Fruit fly (Drosophila melanogaster): ENCODE data around the gene Tim13.

The Tim13 gene

DNA sequence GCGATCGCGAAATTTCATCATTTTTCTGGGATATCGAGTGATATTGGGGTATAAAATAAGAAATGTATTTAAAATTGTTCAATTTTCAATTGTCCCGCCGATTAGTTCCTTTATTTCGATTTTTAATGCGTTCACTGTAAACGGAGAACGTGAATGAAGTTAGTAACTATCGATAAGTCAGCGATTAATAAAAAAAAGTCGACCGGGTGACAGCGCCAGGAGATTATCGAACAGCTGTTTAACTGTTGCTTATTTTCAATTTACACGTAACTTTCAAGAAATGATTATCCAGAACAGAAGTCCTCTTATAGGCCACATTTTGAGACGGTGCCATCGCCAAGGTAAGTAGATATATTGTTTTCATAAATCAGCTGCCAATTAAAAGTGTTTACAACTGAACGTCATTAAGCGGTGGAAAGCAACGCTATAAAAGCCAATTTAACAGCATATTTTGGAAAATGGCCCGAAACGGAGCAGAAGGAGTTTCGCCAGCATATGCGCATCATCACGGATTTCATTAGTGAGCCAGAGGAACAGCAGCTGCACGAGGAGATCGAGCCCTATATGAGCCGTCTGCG lies 41.0 kb upstream of the Tim13 start, which contains the start of gene CG14130:
CG14130 (plus strand) TSS at position 225 of the 578 bp plus-strand sequence.
- no peak for TF ChIP-seq CG14655 (GFP tag; optimal IDR thresholded peaks at IDR 0.05)
- TF ChIP-seq CG15710 (tag; optimal IDR thresholded peaks at IDR 0.05): no peak
- no peak for TF ChIP-seq CG13204 (GFP tag; optimal IDR thresholded peaks at IDR 0.05)
- TF ChIP-seq rn (GFP tag; IDR thresholded peaks at IDR 0.05): no peak
- TF ChIP-seq Ets98B (GFP tag; IDR thresholded peaks at IDR 0.05): no peak
- no peak for TF ChIP-seq fd96Ca (GFP tag; IDR thresholded peaks at IDR 0.05)
- no peak for TF ChIP-seq gl (tag; optimal IDR thresholded peaks at IDR 0.05)
- no peak for TF ChIP-seq CG10348 (GFP tag; IDR thresholded peaks at IDR 0.05)
- TF ChIP-seq Pif1A (GFP tag; optimal IDR thresholded peaks at IDR 0.05): no peak
- TF ChIP-seq CG12605 (GFP tag; IDR thresholded peaks at IDR 0.05): no peak

DNA sequence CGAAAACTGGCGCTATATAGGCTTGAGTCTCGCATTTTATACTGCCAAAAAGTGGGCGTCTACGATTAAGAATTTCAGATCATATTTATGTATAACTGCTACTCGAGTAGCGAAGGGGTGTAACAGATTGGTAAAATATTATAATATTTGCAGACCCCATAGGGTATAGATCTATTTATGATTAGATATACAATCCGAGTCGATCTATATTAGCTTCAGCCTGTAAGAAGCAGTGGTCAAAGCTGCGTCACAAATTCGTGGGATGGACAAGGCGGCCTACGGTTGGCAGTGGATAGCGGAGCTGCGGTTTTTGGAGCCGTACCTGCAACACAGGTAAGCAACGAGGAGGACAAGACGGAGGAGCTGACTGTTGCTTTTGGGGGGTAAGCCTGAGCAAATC lies 40.4 kb upstream of the Tim13 start, which contains the start of gene Cubn2:
Cubn2 (minus strand) TSS at position 101 of the 400 bp plus-strand sequence.
- no peak for TF ChIP-seq CG12605 (GFP tag; IDR thresholded peaks at IDR 0.05)

DNA sequence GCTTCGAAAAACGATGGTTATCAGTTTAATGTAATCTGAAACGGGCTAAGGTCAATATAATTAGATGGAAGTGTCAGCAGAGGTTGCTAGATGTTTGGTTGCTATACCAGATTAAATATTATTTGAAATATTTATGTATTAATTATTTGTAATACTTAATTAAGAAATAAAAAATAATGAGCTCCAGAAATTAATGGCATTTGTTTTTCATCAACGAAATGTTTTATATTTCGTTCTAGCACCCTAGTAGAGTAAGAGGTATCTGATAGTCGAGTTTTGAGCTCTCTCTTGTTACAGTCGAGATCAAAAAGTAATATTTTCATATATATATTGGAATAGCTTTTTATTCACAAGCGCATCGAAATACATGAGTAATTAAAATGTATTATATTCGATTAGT lies 27.3 kb upstream of the Tim13 start:
- TF ChIP-seq CG8159 (tag; optimal IDR thresholded peaks at IDR 0.05) (no peak), CG12605 (GFP tag; IDR thresholded peaks at IDR 0.05) (no peak)

DNA sequence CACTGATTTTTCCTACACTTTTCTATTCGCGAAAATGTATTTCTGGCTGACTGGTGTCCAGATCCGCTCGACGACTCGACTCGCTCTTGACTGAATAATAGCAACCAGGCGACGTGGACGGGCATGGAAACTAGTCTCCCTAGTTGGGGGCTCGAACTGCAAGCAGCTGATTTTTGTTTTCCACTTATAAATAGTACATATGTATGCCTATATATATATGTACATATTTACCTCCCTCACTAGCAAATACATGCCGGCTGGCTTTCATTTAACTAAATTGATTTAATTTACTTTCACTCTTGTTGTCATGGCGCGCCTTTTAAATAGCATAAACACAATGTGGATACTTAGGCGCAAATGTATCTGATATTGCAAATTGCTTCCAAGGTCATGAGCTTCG lies 26.5 kb upstream of the Tim13 start, which contains the start of gene Gcat:
Gcat (minus strand) TSS at position 101 of the 400 bp plus-strand sequence.
- TF ChIP-seq CG8301 (tag; optimal IDR thresholded peaks at IDR 0.05) (no peak), Ets98B (GFP tag; IDR thresholded peaks at IDR 0.05) (no peak), Pif1A (GFP tag; optimal IDR thresholded peaks at IDR 0.05) (no peak), CG9948 (tag; optimal IDR thresholded peaks at IDR 0.05) (no peak), CG32121 (GFP tag; IDR thresholded peaks at IDR 0.05) (no peak), CG14655 (GFP tag; optimal IDR thresholded peaks at IDR 0.05) (no peak), EcR (GFP tag; optimal IDR thresholded peaks at IDR 0.05) (no peak)

DNA sequence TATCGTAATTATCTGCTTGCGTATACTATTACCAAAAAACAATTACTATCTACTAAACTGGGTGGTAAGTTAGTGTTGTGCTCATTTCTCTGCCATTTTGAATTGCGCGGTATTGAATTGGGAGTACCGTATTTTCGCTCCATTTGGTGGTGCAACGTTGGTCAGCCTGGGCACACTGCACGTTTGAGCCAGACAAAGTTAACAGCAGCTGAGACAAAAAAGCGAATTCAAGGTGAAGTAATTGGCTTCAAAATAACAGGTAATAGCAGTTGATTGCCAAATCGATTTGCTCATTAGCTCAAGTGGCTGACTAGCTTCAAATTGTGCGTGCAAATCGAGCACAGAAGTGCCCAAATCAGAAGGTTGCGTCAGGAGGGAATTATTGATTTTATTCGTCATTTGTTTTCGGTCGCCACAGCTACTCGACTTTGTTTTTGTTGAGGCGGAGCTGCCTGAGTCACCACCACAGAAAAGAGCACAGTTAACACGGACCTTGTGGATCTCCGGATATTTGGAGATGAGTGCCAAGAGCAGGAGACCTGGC lies 21.2 kb upstream of the Tim13 start, which contains the start of gene Klp68D:
Klp68D (plus strand) TSS at position 175 of the 544 bp plus-strand sequence.
- TF ChIP-seq CG17806 (tag; optimal IDR thresholded peaks at IDR 0.05) (no peak), Ets98B (GFP tag; IDR thresholded peaks at IDR 0.05) (no peak), CG10348 (GFP tag; IDR thresholded peaks at IDR 0.05) (no peak), CG8159 (tag; optimal IDR thresholded peaks at IDR 0.05) (no peak), EcR (GFP tag; optimal IDR thresholded peaks at IDR 0.05) (no peak), Snoo (tag; optimal IDR thresholded peaks at IDR 0.05) (no peak), rn (GFP tag; IDR thresholded peaks at IDR 0.05) (no peak), gl (tag; optimal IDR thresholded peaks at IDR 0.05) (no peak), CG34367 (tag; optimal IDR thresholded peaks at IDR 0.05) (no peak), CG14655 (GFP tag; optimal IDR thresholded peaks at IDR 0.05) (no peak), D1 (tag; optimal IDR thresholded peaks at IDR 0.05) (no peak)

DNA sequence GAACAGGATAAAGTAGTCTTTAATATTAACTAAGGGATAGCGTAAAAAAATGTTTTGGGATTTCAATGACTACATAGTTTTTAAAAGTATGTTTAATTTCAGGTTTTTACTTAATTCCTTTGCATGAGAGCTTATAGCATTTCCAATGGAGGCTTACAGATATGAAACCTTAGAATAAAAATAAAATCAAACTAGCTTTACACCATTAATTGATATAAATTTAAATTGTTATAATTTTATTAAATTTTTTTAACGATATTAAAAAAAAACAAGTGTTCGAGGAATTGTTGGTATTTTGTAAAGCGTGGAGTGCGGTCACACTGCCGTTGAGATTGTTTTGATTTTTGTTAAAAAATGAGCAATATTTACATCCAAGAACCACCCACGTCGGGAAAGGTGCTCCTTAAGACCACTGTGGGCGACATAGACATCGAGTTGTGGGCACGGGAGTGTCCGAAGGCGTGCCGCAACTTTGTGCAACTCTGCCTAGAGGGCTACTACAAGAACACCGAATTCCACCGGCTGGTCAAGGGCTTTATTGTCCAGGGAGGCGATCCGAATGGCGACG lies 19.0 kb upstream of the Tim13 start, which contains the start of the genes twy and CG10907:
twy (minus strand) TSS at position 51 of the 568 bp plus-strand sequence.
CG10907 (plus strand) TSS at position 282 of the 568 bp plus-strand sequence.
- TF ChIP-seq CG8159 (tag; optimal IDR thresholded peaks at IDR 0.05): no peak
- TF ChIP-seq D1 (tag; optimal IDR thresholded peaks at IDR 0.05): no peak
- TF ChIP-seq CG10348 (GFP tag; IDR thresholded peaks at IDR 0.05): no peak
- TF ChIP-seq EcR (GFP tag; optimal IDR thresholded peaks at IDR 0.05): no peak
- TF ChIP-seq CG12605 (GFP tag; IDR thresholded peaks at IDR 0.05): no peak
- TF ChIP-seq CG34367 (tag; optimal IDR thresholded peaks at IDR 0.05): no peak
- no peak for TF ChIP-seq CG17806 (tag; optimal IDR thresholded peaks at IDR 0.05)
- no peak for TF ChIP-seq CG14655 (GFP tag; optimal IDR thresholded peaks at IDR 0.05)
- TF ChIP-seq CG9948 (tag; optimal IDR thresholded peaks at IDR 0.05): no peak
- TF ChIP-seq CG32121 (GFP tag; IDR thresholded peaks at IDR 0.05): no peak
- no peak for TF ChIP-seq CG15710 (tag; optimal IDR thresholded peaks at IDR 0.05)
- TF ChIP-seq Pif1B (GFP tag; optimal IDR thresholded peaks at IDR 0.05): no peak
- no peak for TF ChIP-seq CG13204 (GFP tag; optimal IDR thresholded peaks at IDR 0.05)
- TF ChIP-seq fd96Ca (GFP tag; IDR thresholded peaks at IDR 0.05): no peak
- TF ChIP-seq Snoo (tag; optimal IDR thresholded peaks at IDR 0.05): no peak

DNA sequence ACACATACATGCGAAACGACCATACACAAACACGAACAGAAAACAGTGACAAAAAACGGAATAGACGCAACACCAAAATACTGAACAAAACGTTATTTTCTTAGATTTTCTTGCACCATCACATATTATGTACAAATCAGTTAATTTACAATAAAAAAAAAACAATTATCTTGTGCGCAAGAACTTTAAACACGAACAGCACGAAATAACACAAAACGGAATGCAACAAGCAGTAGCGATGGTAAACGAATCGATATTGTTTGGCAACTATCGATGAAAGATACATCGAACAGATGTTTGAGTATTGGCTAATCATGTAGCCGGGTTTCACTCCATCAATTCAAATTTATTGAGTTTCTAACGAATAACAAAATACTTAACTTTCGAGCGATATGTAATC lies 15.5 kb upstream of the Tim13 start, which contains the start of gene Pi3K68D:
Pi3K68D (minus strand) TSS at position 241 of the 400 bp plus-strand sequence.
- no peak for TF ChIP-seq Pif1B (GFP tag; optimal IDR thresholded peaks at IDR 0.05)
- TF ChIP-seq CG17806 (tag; optimal IDR thresholded peaks at IDR 0.05): peak; percentile 19
